Worm (Caenorhabditis elegans) whole organism, L4 larva: ENCODE measurements around the gene R05G9.1.

Experiments used
- D1046.2 ChIP-seq: fragments of 200-800 bp; sonication (Bioruptor generic); IDR thresholded peaks from 2 replicates; pipeline ENCODE4 v1.3.6; 2022; ENCODE audit warnings: missing genetic modification characterization, missing compliant biosample characterization
- F37D6.2 ChIP-seq: sonication (generic microtip); optimal IDR thresholded peaks from 2 replicates; lab custom pipeline; 2016; ENCODE audit warnings: mild to moderate bottlenecking, missing genetic modification characterization, missing compliant biosample characterization
- F44E2.7 ChIP-seq: fragments of 200-800 bp; sonication (Bioruptor generic); IDR thresholded peaks from 2 replicates; pipeline ENCODE4 v2.1.2; 2022; ENCODE audit warnings: missing genetic modification characterization, missing compliant biosample characterization
- ZK337.2 ChIP-seq: fragments of 200-800 bp; sonication (Bioruptor generic); IDR thresholded peaks from 2 replicates; pipeline ENCODE4 v1.3.6; 2022; ENCODE audit warnings: missing genetic modification reagents, missing genetic modification characterization, missing compliant biosample characterization
- mdt-29 ChIP-seq: fragments of 200-800 bp; sonication (Bioruptor generic); IDR thresholded peaks from 2 replicates; pipeline ENCODE4 v1.3.6; 2022; ENCODE audit warnings: missing genetic modification reagents, missing genetic modification characterization, missing compliant biosample characterization
- nhr-42 ChIP-seq: fragments of 200-800 bp; sonication (Bioruptor generic); IDR thresholded peaks from 2 replicates; pipeline ENCODE4 v1.3.6; 2022; ENCODE audit warnings: missing genetic modification characterization, missing compliant biosample characterization
- tra-1 ChIP-seq: fragments of 200-800 bp; sonication (Bioruptor generic); IDR thresholded peaks from 2 replicates; pipeline ENCODE4 v1.3.6; 2022; ENCODE audit warnings: missing genetic modification reagents, missing genetic modification characterization, missing compliant biosample characterization
- zfp-2 ChIP-seq: sonication (generic microtip); optimal IDR thresholded peaks from 2 replicates; lab custom pipeline; 2016; ENCODE audit warnings: mild to moderate bottlenecking, missing genetic modification characterization, missing compliant biosample characterization

Gene R05G9.1

ce11 chrII:6544842-6545410, 42.0 kb downstream of the R05G9.1 start, which contains the start of gene lron-15:
Gene lron-15 (minus strand): TSS chrII:6544892.
- TF ChIP-seq nhr-42 (GFP tag; lab: Robert Waterston, UW) (no peak), mdt-29 (GFP tag; lab: Robert Waterston, UW) (no peak), D1046.2 (no peak), F37D6.2 (tag; lab: Kevin White, UChicago) (no peak), ZK337.2 (GFP tag; lab: Robert Waterston, UW) (no peak), F44E2.7 (GFP tag; lab: Robert Waterston, UW) (no peak), tra-1 (no peak), zfp-2 (tag; lab: Kevin White, UChicago) (no peak)
